Worm (Caenorhabditis elegans): ENCODE measurements around the gene H10D18.1.

Gene H10D18.1

DNA sequence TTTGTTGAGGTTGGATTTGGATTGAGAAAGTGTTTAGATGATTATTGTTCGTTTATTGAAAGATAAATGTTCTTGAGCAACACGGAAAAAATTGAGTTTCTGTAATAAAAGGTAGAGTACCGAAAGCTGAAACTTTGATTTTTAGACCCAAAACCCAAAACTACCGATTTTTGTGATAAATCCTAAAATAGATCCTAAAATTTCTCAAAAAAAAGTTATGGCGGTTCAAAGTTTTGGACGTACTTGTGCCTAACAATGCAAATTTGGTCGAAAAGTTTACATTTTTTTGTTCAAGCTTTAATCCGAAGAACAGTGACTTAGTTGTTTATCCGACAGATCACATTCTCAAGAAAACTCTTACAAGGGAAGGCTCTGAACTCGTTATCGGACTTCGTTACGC is 32.3 kb downstream of the H10D18.1 start, which contains the start of gene nhr-185:
Gene nhr-185 (minus strand): TSS at position 101 of the 400 bp plus-strand sequence.
- no peak for TF ChIP-seq hnd-1 (tag; optimal IDR thresholded peaks at IDR 0.05)
- TF ChIP-seq tbx-11 (GFP tag; IDR thresholded peaks at IDR 0.05) = no peak
- no peak for TF ChIP-seq ceh-36 (tag; optimal IDR thresholded peaks at IDR 0.05)
- no peak for TF ChIP-seq tbx-37 (GFP tag; conservative IDR thresholded peaks at IDR 0.05)

DNA sequence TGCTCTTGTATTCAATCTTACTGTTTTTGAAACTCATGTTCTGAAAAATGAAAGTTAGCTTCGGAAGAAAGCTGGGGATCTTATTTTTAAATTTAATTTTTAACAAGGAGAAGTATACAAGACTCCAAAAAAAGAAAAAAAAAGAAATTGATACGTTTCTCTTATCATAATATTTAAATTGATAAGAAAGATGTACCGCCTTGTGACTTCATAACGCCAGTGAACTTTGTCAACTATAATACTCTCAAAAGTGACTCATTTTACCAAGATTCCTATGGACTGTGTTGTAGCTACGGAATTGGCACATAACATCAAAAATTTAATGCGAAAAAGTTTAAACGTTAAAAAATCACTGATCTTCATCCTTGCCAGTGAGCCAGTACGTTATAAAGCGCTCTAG is 36.7 kb downstream of the H10D18.1 start:
- TF ChIP-seq tbx-37 (GFP tag; conservative IDR thresholded peaks at IDR 0.05) (no peak), ceh-36 (tag; optimal IDR thresholded peaks at IDR 0.05) (no peak), ama-1 (optimal IDR thresholded peaks at IDR 0.05) (no peak), flt-1 (GFP tag; IDR thresholded peaks at IDR 0.05) (no peak), pes-1 (GFP tag; IDR thresholded peaks at IDR 0.05) (no peak), tbx-11 (GFP tag; IDR thresholded peaks at IDR 0.05) (no peak), ets-7 (tag; optimal IDR thresholded peaks at IDR 0.05) (no peak), hmg-4 (GFP tag; optimal IDR thresholded peaks at IDR 0.05) (no peak), scrt-1 (GFP tag; IDR thresholded peaks at IDR 0.05) (no peak), hmbx-1 (tag; optimal IDR thresholded peaks at IDR 0.05) (no peak), sea-1 (GFP tag; conservative IDR thresholded peaks at IDR 0.05) (no peak), F13C5.2 (tag; optimal IDR thresholded peaks at IDR 0.05) (no peak)

DNA sequence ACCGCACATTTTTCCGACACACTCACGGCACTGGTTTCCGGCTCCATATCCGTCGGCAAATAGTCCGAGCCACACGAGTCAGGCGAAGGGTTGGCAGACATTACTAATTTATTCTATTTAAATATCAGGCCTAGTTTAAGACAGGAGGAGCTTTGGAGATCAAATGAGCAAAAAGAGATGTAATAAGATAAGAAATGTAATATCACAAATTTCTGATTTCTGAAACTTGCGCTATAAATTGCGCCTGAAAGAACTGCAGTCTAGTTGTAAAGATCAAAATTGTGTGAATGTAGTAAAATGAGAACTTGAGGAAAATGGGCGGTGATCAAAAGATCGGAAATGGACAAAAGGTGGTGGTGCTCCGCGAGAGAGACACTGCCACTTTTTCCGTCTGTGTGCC is 39.8 kb downstream of the H10D18.1 start, which contains the start of gene nhr-186:
Gene nhr-186 (minus strand): TSS at position 101 of the 400 bp plus-strand sequence.
- no peak for TF ChIP-seq F13C5.2 (tag; optimal IDR thresholded peaks at IDR 0.05)
- TF ChIP-seq aly-1 (tag; optimal IDR thresholded peaks at IDR 0.05) = no peak

DNA sequence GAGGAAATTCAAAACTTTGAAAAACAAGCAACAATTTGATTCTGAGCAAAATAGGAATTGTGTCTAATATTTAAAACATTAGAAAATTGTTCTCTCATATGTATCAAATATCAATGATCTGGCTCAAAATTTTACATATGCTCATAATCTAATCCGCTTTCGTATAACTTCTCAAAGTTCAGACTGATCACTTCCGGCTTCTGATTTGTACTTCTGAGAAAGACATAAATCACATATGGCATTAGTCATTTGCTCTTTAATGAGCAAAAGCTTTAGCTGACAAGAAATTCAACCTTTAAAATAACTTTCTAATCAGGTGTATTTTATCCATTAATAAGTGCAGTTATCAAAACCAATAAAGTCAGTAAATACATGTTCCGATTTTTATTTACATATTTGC is 40.9 kb downstream of the H10D18.1 start:
- TF ChIP-seq F13C5.2 (tag; optimal IDR thresholded peaks at IDR 0.05) = no peak
- TF ChIP-seq hnd-1 (tag; optimal IDR thresholded peaks at IDR 0.05) = no peak
- no peak for TF ChIP-seq ama-1 (optimal IDR thresholded peaks at IDR 0.05)
- no peak for TF ChIP-seq B0310.2 (tag; optimal IDR thresholded peaks at IDR 0.05)
- no peak for TF ChIP-seq sea-1 (GFP tag; conservative IDR thresholded peaks at IDR 0.05)
- no peak for TF ChIP-seq flt-1 (GFP tag; IDR thresholded peaks at IDR 0.05)
- no peak for TF ChIP-seq hmg-4 (GFP tag; optimal IDR thresholded peaks at IDR 0.05)
- no peak for TF ChIP-seq ets-7 (tag; optimal IDR thresholded peaks at IDR 0.05)
- TF ChIP-seq tbx-11 (GFP tag; IDR thresholded peaks at IDR 0.05) = no peak
- TF ChIP-seq scrt-1 (GFP tag; IDR thresholded peaks at IDR 0.05) = no peak
- no peak for TF ChIP-seq ceh-13 (GFP tag; optimal IDR thresholded peaks at IDR 0.05)
- no peak for TF ChIP-seq tbx-37 (GFP tag; conservative IDR thresholded peaks at IDR 0.05)
- TF ChIP-seq aly-1 (tag; optimal IDR thresholded peaks at IDR 0.05) = no peak
- TF ChIP-seq tra-4 (tag; optimal IDR thresholded peaks at IDR 0.05) = no peak
- no peak for TF ChIP-seq pes-1 (GFP tag; IDR thresholded peaks at IDR 0.05)
- no peak for TF ChIP-seq hmbx-1 (tag; optimal IDR thresholded peaks at IDR 0.05)
- no peak for TF ChIP-seq ceh-36 (tag; optimal IDR thresholded peaks at IDR 0.05)

DNA sequence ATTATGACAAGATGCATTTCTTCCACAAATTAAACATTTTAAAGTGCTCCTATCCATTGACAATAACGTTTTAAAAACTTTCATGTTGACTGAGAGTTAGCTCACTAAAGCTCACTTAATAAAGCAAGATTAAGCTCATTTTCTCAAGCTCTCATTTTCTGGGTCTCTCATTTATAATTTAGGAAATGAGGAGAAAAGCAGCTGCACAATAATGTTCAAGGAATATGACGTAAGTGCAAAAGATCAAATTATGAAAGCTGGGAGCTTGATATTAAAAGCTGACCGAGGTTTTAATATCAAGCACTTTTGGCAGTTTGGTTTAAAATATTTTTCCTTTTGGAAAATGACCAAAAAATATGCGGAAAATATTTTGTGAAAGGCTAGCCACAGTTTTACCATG is 42.8 kb downstream of the H10D18.1 start, which contains the start of gene nhr-188:
Gene nhr-188 (minus strand): TSS at position 84 of the 400 bp plus-strand sequence.
- TF ChIP-seq ama-1 (optimal IDR thresholded peaks at IDR 0.05) (no peak), scrt-1 (GFP tag; IDR thresholded peaks at IDR 0.05) (no peak), tra-4 (tag; optimal IDR thresholded peaks at IDR 0.05) (no peak), ets-7 (tag; optimal IDR thresholded peaks at IDR 0.05) (no peak), hnd-1 (tag; optimal IDR thresholded peaks at IDR 0.05) (no peak), ceh-36 (tag; optimal IDR thresholded peaks at IDR 0.05) (no peak), hmbx-1 (tag; optimal IDR thresholded peaks at IDR 0.05) (no peak), aly-1 (tag; optimal IDR thresholded peaks at IDR 0.05) (no peak), B0310.2 (tag; optimal IDR thresholded peaks at IDR 0.05) (no peak), F13C5.2 (tag; optimal IDR thresholded peaks at IDR 0.05) (no peak), flt-1 (GFP tag; IDR thresholded peaks at IDR 0.05) (no peak), hmg-4 (GFP tag; optimal IDR thresholded peaks at IDR 0.05) (no peak), pes-1 (GFP tag; IDR thresholded peaks at IDR 0.05) (no peak), tbx-37 (GFP tag; conservative IDR thresholded peaks at IDR 0.05) (no peak), sea-1 (GFP tag; conservative IDR thresholded peaks at IDR 0.05) (no peak), ceh-13 (GFP tag; optimal IDR thresholded peaks at IDR 0.05) (no peak), tbx-11 (GFP tag; IDR thresholded peaks at IDR 0.05) (no peak)

DNA sequence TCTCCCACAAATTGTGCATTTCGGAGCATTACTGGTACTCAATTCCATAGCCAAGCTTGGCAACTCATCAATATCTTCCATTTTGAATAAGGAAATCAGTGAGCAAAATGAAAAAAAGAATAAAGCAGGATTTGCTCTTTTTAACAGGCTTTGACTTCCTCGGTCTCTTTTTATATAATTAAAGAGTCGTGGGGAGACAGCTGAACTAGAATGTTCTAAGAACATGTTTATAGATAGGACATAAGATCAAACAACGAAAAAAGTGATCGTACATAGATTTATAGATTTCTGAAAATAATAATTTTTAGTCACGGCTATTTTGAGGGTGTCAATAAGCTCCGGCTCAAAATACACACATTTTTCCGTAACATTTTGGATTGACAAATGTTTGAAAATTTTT is 45.1 kb downstream of the H10D18.1 start, which contains the start of gene nhr-189:
Gene nhr-189 (minus strand): TSS at position 121 of the 400 bp plus-strand sequence.
- TF ChIP-seq F13C5.2 (tag; optimal IDR thresholded peaks at IDR 0.05) = no peak
- TF ChIP-seq ets-7 (tag; optimal IDR thresholded peaks at IDR 0.05) = no peak
- TF ChIP-seq tbx-11 (GFP tag; IDR thresholded peaks at IDR 0.05) = no peak
- no peak for TF ChIP-seq scrt-1 (GFP tag; IDR thresholded peaks at IDR 0.05)
- TF ChIP-seq tra-4 (tag; optimal IDR thresholded peaks at IDR 0.05) = no peak
- no peak for TF ChIP-seq B0310.2 (tag; optimal IDR thresholded peaks at IDR 0.05)
- TF ChIP-seq tbx-37 (GFP tag; conservative IDR thresholded peaks at IDR 0.05) = no peak
- no peak for TF ChIP-seq ama-1 (optimal IDR thresholded peaks at IDR 0.05)
- TF ChIP-seq hnd-1 (tag; optimal IDR thresholded peaks at IDR 0.05) = no peak
- TF ChIP-seq hmg-4 (GFP tag; optimal IDR thresholded peaks at IDR 0.05) = no peak
- TF ChIP-seq pes-1 (GFP tag; IDR thresholded peaks at IDR 0.05) = no peak
- TF ChIP-seq hmbx-1 (tag; optimal IDR thresholded peaks at IDR 0.05) = no peak
- TF ChIP-seq ceh-36 (tag; optimal IDR thresholded peaks at IDR 0.05) = no peak
- TF ChIP-seq sea-1 (GFP tag; conservative IDR thresholded peaks at IDR 0.05) = no peak
- TF ChIP-seq flt-1 (GFP tag; IDR thresholded peaks at IDR 0.05) = no peak
- TF ChIP-seq ceh-13 (GFP tag; optimal IDR thresholded peaks at IDR 0.05) = no peak

DNA sequence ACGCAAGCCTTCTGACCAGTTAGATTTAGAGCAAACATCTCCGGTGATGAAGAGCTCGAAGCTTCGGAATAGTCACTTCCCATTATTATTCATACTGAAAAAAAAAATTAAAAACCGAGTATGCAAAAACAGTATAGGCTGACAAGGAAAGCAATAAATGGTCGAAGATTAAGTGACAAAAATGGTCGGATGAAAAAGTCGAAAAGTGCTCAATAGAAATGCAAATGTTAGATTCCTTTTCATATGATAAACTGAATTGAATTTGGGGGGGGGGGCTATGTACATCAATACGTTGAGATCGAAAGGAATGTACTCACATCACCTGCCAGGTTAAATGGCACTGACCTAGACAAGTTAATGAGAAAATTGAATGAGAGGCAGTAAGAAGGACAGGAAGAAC is 47.8 kb downstream of the H10D18.1 start, which contains the start of gene nhr-187:
Gene nhr-187 (minus strand): TSS at position 101 of the 400 bp plus-strand sequence.
- TF ChIP-seq F13C5.2 (tag; optimal IDR thresholded peaks at IDR 0.05) = no peak
- TF ChIP-seq flt-1 (GFP tag; IDR thresholded peaks at IDR 0.05) = no peak
- no peak for TF ChIP-seq hmg-4 (GFP tag; optimal IDR thresholded peaks at IDR 0.05)
- no peak for TF ChIP-seq ceh-36 (tag; optimal IDR thresholded peaks at IDR 0.05)
- no peak for TF ChIP-seq B0310.2 (tag; optimal IDR thresholded peaks at IDR 0.05)
- no peak for TF ChIP-seq ceh-13 (GFP tag; optimal IDR thresholded peaks at IDR 0.05)
- TF ChIP-seq ama-1 (optimal IDR thresholded peaks at IDR 0.05) = no peak
- TF ChIP-seq hnd-1 (tag; optimal IDR thresholded peaks at IDR 0.05) = no peak
- no peak for TF ChIP-seq ets-7 (tag; optimal IDR thresholded peaks at IDR 0.05)
- no peak for TF ChIP-seq tra-4 (tag; optimal IDR thresholded peaks at IDR 0.05)
- TF ChIP-seq tbx-37 (GFP tag; conservative IDR thresholded peaks at IDR 0.05) = no peak
- no peak for TF ChIP-seq sea-1 (GFP tag; conservative IDR thresholded peaks at IDR 0.05)
- no peak for TF ChIP-seq pes-1 (GFP tag; IDR thresholded peaks at IDR 0.05)
- TF ChIP-seq tbx-11 (GFP tag; IDR thresholded peaks at IDR 0.05) = no peak
- TF ChIP-seq scrt-1 (GFP tag; IDR thresholded peaks at IDR 0.05) = no peak

Measured in whole organism, early embryonic.